Fruit fly (Drosophila melanogaster) whole organism, embryonic: Measurements from ENCODE around the gene can.

Experiments
- B-H1 ChIP-seq: fragments of 200-800 bp; sonication (Bioruptor generic); IDR thresholded peaks from 3 replicates; pipeline ENCODE4 v1.3.6; 2022; ENCODE audit warnings: missing biosample characterization, missing genetic modification characterization
- B-H2 ChIP-seq: fragments of 200-800 bp; sonication (Bioruptor generic); optimal IDR thresholded peaks from 2 replicates; lab custom pipeline; 2018; ENCODE audit warnings: missing biosample characterization, mild to moderate bottlenecking, missing genetic modification characterization
- CG12659 ChIP-seq: fragments of 200-800 bp; sonication (Bioruptor generic); optimal IDR thresholded peaks from 3 replicates; lab custom pipeline; 2017; ENCODE audit warnings: mild to moderate bottlenecking, missing biosample characterization, missing genetic modification reagents, missing genetic modification characterization
- CG13296 ChIP-seq: fragments of 200-800 bp; sonication (Bioruptor generic); optimal IDR thresholded peaks from 3 replicates; lab custom pipeline; 2018; ENCODE audit warnings: missing biosample characterization, mild to moderate bottlenecking, missing genetic modification characterization
- CG14014 ChIP-seq: fragments of 200-800 bp; sonication (Bioruptor generic); IDR thresholded peaks from 2 replicates; pipeline ENCODE4 v1.3.6; 2022; ENCODE audit warnings: missing biosample characterization, missing genetic modification characterization
- CG14441 ChIP-seq: fragments of 200-800 bp; sonication (Bioruptor generic); IDR thresholded peaks from 2 replicates; pipeline ENCODE4 v1.3.6; 2022; ENCODE audit warnings: missing biosample characterization, missing genetic modification characterization
- CG15073 ChIP-seq: fragments of 200-800 bp; sonication (Bioruptor generic); optimal IDR thresholded peaks from 2 replicates; lab custom pipeline; 2016; ENCODE audit warnings: missing biosample characterization, missing genetic modification characterization
- CG15601 ChIP-seq: fragments of 200-800 bp; sonication (Bioruptor generic); optimal IDR thresholded peaks from 3 replicates; lab custom pipeline; 2019; ENCODE audit warnings: missing biosample characterization, mild to moderate bottlenecking, missing genetic modification characterization, moderate library complexity
- CG15696 ChIP-seq: fragments of 200-800 bp; sonication (Bioruptor generic); optimal IDR thresholded peaks from 2 replicates; lab custom pipeline; 2019; ENCODE audit warnings: missing biosample characterization, mild to moderate bottlenecking, missing genetic modification characterization, moderate library complexity
- CG1647 ChIP-seq: fragments of 200-800 bp; sonication (Bioruptor generic); optimal IDR thresholded peaks from 3 replicates; lab custom pipeline; 2016; ENCODE audit warnings: missing biosample characterization, missing genetic modification characterization
- CG17829 ChIP-seq: fragments of 200-800 bp; optimal IDR thresholded peaks from 2 replicates; lab custom pipeline; 2019; ENCODE audit warnings: missing biosample characterization, mild to moderate bottlenecking, missing genetic modification characterization, moderate library complexity
- CG31224 ChIP-seq: fragments of 200-800 bp; sonication (Bioruptor generic); IDR thresholded peaks from 2 replicates; pipeline ENCODE4 v1.3.6; 2022; ENCODE audit warnings: missing biosample characterization, missing genetic modification characterization
- CG31365 ChIP-seq: fragments of 200-800 bp; sonication (Bioruptor generic); optimal IDR thresholded peaks from 2 replicates; lab custom pipeline; 2018; ENCODE audit warnings: missing biosample characterization, mild to moderate bottlenecking, missing genetic modification characterization
- CG31441 ChIP-seq: fragments of 200-800 bp; sonication (Bioruptor generic); IDR thresholded peaks from 2 replicates; pipeline ENCODE4 v1.3.6; 2022; ENCODE audit warnings: missing biosample characterization, missing genetic modification characterization
- CG34422 ChIP-seq: fragments of 200-800 bp; sonication (Bioruptor generic); IDR thresholded peaks from 3 replicates; pipeline ENCODE4 v1.3.6; 2022; ENCODE audit warnings: missing biosample characterization, missing genetic modification characterization
- CG4707 ChIP-seq: fragments of 200-800 bp; sonication (Bioruptor generic); optimal IDR thresholded peaks from 2 replicates; lab custom pipeline; 2018; ENCODE audit warnings: missing biosample characterization, mild to moderate bottlenecking, missing genetic modification characterization, moderate library complexity
- CG4820 ChIP-seq: fragments of 200-800 bp; sonication (Bioruptor generic); optimal IDR thresholded peaks from 3 replicates; lab custom pipeline; 2016; ENCODE audit warnings: missing biosample characterization, missing genetic modification characterization
- CG6683 ChIP-seq: fragments of 200-800 bp; sonication (Bioruptor generic); optimal IDR thresholded peaks from 2 replicates; lab custom pipeline; 2017; ENCODE audit warnings: missing biosample characterization, mild to moderate bottlenecking, missing genetic modification characterization, missing genetic modification reagents
- CG6791 ChIP-seq: fragments of 200-800 bp; sonication (Bioruptor generic); IDR thresholded peaks from 3 replicates; pipeline ENCODE4 v1.3.6; 2022; ENCODE audit warnings: missing biosample characterization, missing genetic modification characterization; ENCODE audit not compliant: partially characterized antibody
- CG6813 ChIP-seq: fragments of 200-800 bp; sonication (Bioruptor generic); optimal IDR thresholded peaks from 2 replicates; lab custom pipeline; 2017; ENCODE audit warnings: missing biosample characterization, missing genetic modification characterization, mild to moderate bottlenecking, moderate library complexity, missing genetic modification reagents
- CG8388 ChIP-seq: fragments of 200-800 bp; sonication (Bioruptor generic); optimal IDR thresholded peaks from 2 replicates; lab custom pipeline; 2019; ENCODE audit warnings: missing biosample characterization, mild to moderate bottlenecking, missing genetic modification characterization, moderate library complexity
- CG9876 ChIP-seq: fragments of 200-800 bp; sonication (Bioruptor generic); optimal IDR thresholded peaks from 2 replicates; lab custom pipeline; 2016; ENCODE audit warnings: missing biosample characterization, missing genetic modification characterization
- CG9932 ChIP-seq: fragments of 200-800 bp; sonication (Bioruptor generic); IDR thresholded peaks from 2 replicates; pipeline ENCODE4 v1.3.6; 2022; ENCODE audit warnings: missing biosample characterization, missing genetic modification characterization
- Chrac-16 ChIP-seq: fragments of 200-800 bp; sonication (Bioruptor generic); optimal IDR thresholded peaks from 3 replicates; lab custom pipeline; 2016; ENCODE audit warnings: missing biosample characterization, missing genetic modification characterization
- CkIIα-i1 ChIP-seq: fragments of 200-800 bp; sonication (Bioruptor generic); IDR thresholded peaks from 2 replicates; pipeline ENCODE4 v1.3.6; 2022; ENCODE audit warnings: missing biosample characterization, missing genetic modification characterization
- CrebB ChIP-seq: fragments of 200-800 bp; sonication (Bioruptor generic); optimal IDR thresholded peaks from 3 replicates; lab custom pipeline; 2018; ENCODE audit warnings: missing biosample characterization, mild to moderate bottlenecking, missing genetic modification characterization
- Gsc ChIP-seq: fragments of 200-800 bp; sonication (Bioruptor generic); IDR thresholded peaks from 2 replicates; pipeline ENCODE4 v1.3.6; 2022; ENCODE audit warnings: missing biosample characterization, missing genetic modification characterization
- Hr51 ChIP-seq, 2 experiments: fragments of 200-800 bp; sonication (Bioruptor generic); optimal IDR thresholded peaks; 2 replicates in 1 of 2; 3 replicates in 1 of 2; lab custom pipeline; 2016 to 2018; ENCODE audit warnings: missing biosample characterization in 2 of 2, missing genetic modification characterization in 2 of 2, mild to moderate bottlenecking in 1 of 2, moderate library complexity in 1 of 2
- Jarid2 ChIP-seq: fragments of 200-800 bp; sonication (Bioruptor generic); optimal IDR thresholded peaks from 3 replicates; lab custom pipeline; 2017; ENCODE audit warnings: mild to moderate bottlenecking, missing biosample characterization, missing genetic modification reagents, missing genetic modification characterization
- Max ChIP-seq: fragments of 200-800 bp; sonication (Bioruptor generic); optimal IDR thresholded peaks from 2 replicates; lab custom pipeline; 2016; ENCODE audit warnings: missing biosample characterization, mild to moderate bottlenecking, missing genetic modification characterization
- Nf-YB ChIP-seq: fragments of 200-800 bp; sonication (Bioruptor generic); optimal IDR thresholded peaks from 3 replicates; lab custom pipeline; 2019; ENCODE audit warnings: missing biosample characterization, mild to moderate bottlenecking, missing genetic modification characterization, moderate library complexity
- Six4 ChIP-seq: fragments of 200-800 bp; sonication (Bioruptor generic); optimal IDR thresholded peaks from 2 replicates; lab custom pipeline; 2016; ENCODE audit warnings: missing biosample characterization, missing genetic modification characterization
- abd-A ChIP-seq: fragments of 200-800 bp; sonication (Bioruptor generic); optimal IDR thresholded peaks from 3 replicates; lab custom pipeline; 2019; ENCODE audit warnings: missing biosample characterization, mild to moderate bottlenecking, missing genetic modification characterization, moderate library complexity
- amos ChIP-seq: fragments of 200-800 bp; sonication (Bioruptor generic); IDR thresholded peaks from 2 replicates; pipeline ENCODE4 v1.3.6; 2022; ENCODE audit warnings: missing biosample characterization, missing genetic modification characterization; ENCODE audit not compliant: partially characterized antibody
- ash1 ChIP-seq: fragments of 200-800 bp; sonication (Bioruptor generic); optimal IDR thresholded peaks from 2 replicates; lab custom pipeline; 2018; ENCODE audit warnings: missing biosample characterization, mild to moderate bottlenecking, missing genetic modification characterization
- cato ChIP-seq: fragments of 200-800 bp; sonication (Bioruptor generic); optimal IDR thresholded peaks from 2 replicates; lab custom pipeline; 2016; ENCODE audit warnings: missing biosample characterization, missing genetic modification characterization, borderline replicate concordance
- chn ChIP-seq: fragments of 200-800 bp; sonication (Bioruptor generic); optimal IDR thresholded peaks from 2 replicates; lab custom pipeline; 2016; ENCODE audit warnings: missing biosample characterization, missing genetic modification characterization
- croc ChIP-seq: fragments of 200-800 bp; sonication (Bioruptor generic); conservative IDR thresholded peaks from 3 replicates; pipeline ENCODE4 v1.3.6; 2022; ENCODE audit warnings: missing biosample characterization, missing genetic modification characterization
- crol ChIP-seq: fragments of 200-800 bp; sonication (Bioruptor generic); IDR thresholded peaks from 2 replicates; pipeline ENCODE4 v1.3.6; 2022; ENCODE audit warnings: missing biosample characterization, missing genetic modification characterization
- danr ChIP-seq: fragments of 200-800 bp; sonication (Bioruptor generic); IDR thresholded peaks from 2 replicates; pipeline ENCODE4 v1.3.6; 2022; ENCODE audit warnings: missing biosample characterization, missing genetic modification characterization
- en ChIP-seq: fragments of 200-800 bp; sonication (Bioruptor generic); optimal IDR thresholded peaks from 2 replicates; lab custom pipeline; 2016; ENCODE audit warnings: missing biosample characterization, missing genetic modification characterization
- fru ChIP-seq: fragments of >200 bp; optimal IDR thresholded peaks from 2 replicates; lab custom pipeline; 2017
- knrl ChIP-seq: fragments of 200-800 bp; sonication (Bioruptor generic); IDR thresholded peaks from 3 replicates; pipeline ENCODE4 v1.3.6; 2022; ENCODE audit warnings: missing biosample characterization, missing genetic modification characterization; ENCODE audit not compliant: partially characterized antibody
- odd ChIP-seq: fragments of 200-800 bp; sonication (Bioruptor generic); optimal IDR thresholded peaks from 2 replicates; lab custom pipeline; 2017; ENCODE audit warnings: missing biosample characterization, mild to moderate bottlenecking, missing genetic modification characterization
- pita ChIP-seq: fragments of 200-800 bp; sonication (Bioruptor generic); optimal IDR thresholded peaks from 2 replicates; lab custom pipeline; 2017; ENCODE audit warnings: missing biosample characterization, mild to moderate bottlenecking, missing genetic modification characterization
- sens ChIP-seq: fragments of 200-800 bp; sonication (Bioruptor generic); peaks from one replicate; lab custom pipeline; 2016; ENCODE audit warnings: missing biosample characterization, missing genetic modification characterization
- sim ChIP-seq: fragments of 200-800 bp; sonication (Bioruptor generic); IDR thresholded peaks from 2 replicates; pipeline ENCODE4 v1.3.6; 2022; ENCODE audit warnings: missing biosample characterization, missing genetic modification characterization
- stwl ChIP-seq: fragments of 200-800 bp; sonication (Bioruptor generic); optimal IDR thresholded peaks from 3 replicates; lab custom pipeline; 2018; ENCODE audit warnings: missing biosample characterization, mild to moderate bottlenecking, missing genetic modification characterization, moderate library complexity
- toy ChIP-seq: fragments of 200-800 bp; sonication (Bioruptor generic); IDR thresholded peaks from 2 replicates; pipeline ENCODE4 v1.3.6; 2022; ENCODE audit warnings: missing biosample characterization, missing genetic modification characterization
- vvl ChIP-seq: fragments of 200-800 bp; sonication (Bioruptor generic); IDR thresholded peaks from 2 replicates; pipeline ENCODE4 v1.3.6; 2022; ENCODE audit warnings: missing biosample characterization, missing genetic modification characterization
- zen ChIP-seq: fragments of 200-800 bp; sonication (Bioruptor generic); optimal IDR thresholded peaks from 3 replicates; lab custom pipeline; 2018; ENCODE audit warnings: missing biosample characterization, mild to moderate bottlenecking, missing genetic modification characterization, moderate library complexity

Gene can

DNA sequence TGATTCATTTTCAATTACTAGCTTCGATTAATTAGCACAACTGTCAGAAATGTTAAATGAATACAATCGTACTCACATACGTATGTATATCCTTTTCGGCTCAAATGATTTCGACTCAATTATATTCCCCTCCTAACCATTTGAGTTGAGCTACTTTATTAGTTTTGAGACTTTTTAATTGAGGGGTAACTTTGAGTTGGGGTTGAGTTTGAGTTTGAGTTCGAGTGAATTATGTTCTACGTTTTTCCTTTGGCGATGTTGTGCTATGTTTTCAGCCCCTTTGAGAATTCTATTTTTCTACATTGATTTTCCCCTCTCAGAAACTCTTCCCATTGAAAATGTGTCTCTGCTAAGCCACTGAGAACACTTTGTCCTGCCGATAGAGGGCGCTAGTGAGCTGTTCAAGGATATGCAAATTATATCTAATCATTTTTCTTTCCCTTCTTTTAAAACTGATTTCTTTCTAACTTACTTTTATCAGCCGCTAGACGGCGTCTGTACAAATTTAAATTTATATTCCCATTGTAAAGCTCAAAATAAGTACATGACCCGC lies 20.6 kb downstream of the can start (continued):
- no peak for TF ChIP-seq cato (GFP tag; lab: Kevin White, UChicago)
- TF ChIP-seq CG34422 (GFP tag; lab: Robert Waterston, UW), result no peak
- no peak for TF ChIP-seq fru
- TF ChIP-seq toy, result no peak
- TF ChIP-seq CG12659 (GFP tag; lab: Kevin White, UChicago), result no peak
- no peak for TF ChIP-seq CG9932 (GFP tag; lab: Robert Waterston, UW)
- no peak for TF ChIP-seq B-H2 (GFP tag; lab: Kevin White, UChicago)
- TF ChIP-seq knrl (GFP tag; lab: Robert Waterston, UW), result no peak
- TF ChIP-seq CG31365, result no peak
- no peak for TF ChIP-seq CG15601 (tag; lab: Kevin White, UChicago)
- TF ChIP-seq CG31224, result no peak
- no peak for TF ChIP-seq Gsc (GFP tag; lab: Robert Waterston, UW)
- no peak for TF ChIP-seq Hr51 (GFP tag; optimal IDR thresholded peaks at IDR 0.05; lab: Kevin White, UChicago)
- TF ChIP-seq crol (GFP tag; lab: Robert Waterston, UW), result no peak
- peak; percentile 9 for TF ChIP-seq CG4707 (GFP tag; lab: Kevin White, UChicago)
- no peak for TF ChIP-seq abd-A (tag; lab: Kevin White, UChicago)
- TF ChIP-seq CG4820 (GFP tag; lab: Kevin White, UChicago), result no peak
- no peak for TF ChIP-seq B-H1
- no peak for TF ChIP-seq CG14441
- peak; percentile 25 for TF ChIP-seq CG17829 (tag; lab: Kevin White, UChicago)
- no peak for TF ChIP-seq odd (GFP tag; lab: Kevin White, UChicago)
- no peak for TF ChIP-seq CG6813 (GFP tag; lab: Kevin White, UChicago)
- no peak for TF ChIP-seq CrebB (tag; lab: Kevin White, UChicago)
- peak; percentile 34; the same call in 1 of the 3 replicates for TF ChIP-seq CG6791 (GFP tag; lab: Robert Waterston, UW)
- no peak for TF ChIP-seq Six4
- no peak for TF ChIP-seq en (GFP tag; lab: Kevin White, UChicago)
- no peak for TF ChIP-seq danr (GFP tag; lab: Robert Waterston, UW)
- peak; percentile 17; the same call in 1 of the 2 replicates for TF ChIP-seq amos (GFP tag; lab: Robert Waterston, UW)
- TF ChIP-seq CG8388 (GFP tag; lab: Kevin White, UChicago), result no peak
- TF ChIP-seq Max (GFP tag; lab: Kevin White, UChicago), result no peak
- no peak for TF ChIP-seq CG9876 (GFP tag; lab: Kevin White, UChicago)
- peak; percentile 45 for TF ChIP-seq stwl
- TF ChIP-seq ash1, result no peak
- no peak for TF ChIP-seq CkIIα-i1 (GFP tag; lab: Robert Waterston, UW)
- TF ChIP-seq Nf-YB (GFP tag; lab: Kevin White, UChicago), result peak; percentile 4
- TF ChIP-seq CG13296 (GFP tag; lab: Kevin White, UChicago), result no peak
- no peak for TF ChIP-seq croc (GFP tag; lab: Robert Waterston, UW)
- TF ChIP-seq Jarid2 (GFP tag; lab: Kevin White, UChicago), result peak; percentile 11
- TF ChIP-seq CG14014 (GFP tag; lab: Robert Waterston, UW), result no peak
- TF ChIP-seq CG31441 (GFP tag; lab: Robert Waterston, UW), result no peak
- TF ChIP-seq sens (GFP tag; lab: Kevin White, UChicago), result peak; percentile 79
- TF ChIP-seq chn (GFP tag; lab: Kevin White, UChicago), result no peak
- TF ChIP-seq Chrac-16 (GFP tag; lab: Kevin White, UChicago), result no peak
- peak; percentile 43 for TF ChIP-seq zen (tag; lab: Kevin White, UChicago)
- no peak for TF ChIP-seq sim (GFP tag; lab: Robert Waterston, UW)
- peak; percentile 84 for TF ChIP-seq vvl (GFP tag; lab: Robert Waterston, UW)
- no peak for TF ChIP-seq CG15073 (GFP tag; lab: Kevin White, UChicago)
- TF ChIP-seq CG1647 (GFP tag; lab: Kevin White, UChicago), result no peak
- TF ChIP-seq CG15696 (tag; lab: Kevin White, UChicago), result peak; percentile 15
- TF ChIP-seq CG6683 (GFP tag; lab: Kevin White, UChicago), result no peak
- TF ChIP-seq pita, result peak; percentile 77
